Fruit fly (Drosophila melanogaster) whole organism, wandering third instar larva: Measurements from ENCODE around the gene CG31230.

ENCODE experiments used
- Abd-B ChIP-seq: fragments of >200 bp; optimal IDR thresholded peaks from 2 replicates; lab custom pipeline; 2017; ENCODE audit warnings: missing biosample characterization, missing genetic modification characterization
- Dfd ChIP-seq: fragments of >200 bp; optimal IDR thresholded peaks from 2 replicates; lab custom pipeline; 2017; ENCODE audit warnings: missing biosample characterization, missing genetic modification characterization
- Dif ChIP-seq: fragments of 200-275, 200-300 bp; sonication (Bioruptor generic); optimal IDR thresholded peaks from 2 replicates; lab custom pipeline; 2018; ENCODE audit warnings: missing biosample characterization, missing genetic modification characterization; ENCODE audit not compliant: partially characterized antibody
- Hr78 ChIP-seq: fragments of >200 bp; optimal IDR thresholded peaks from 2 replicates; lab custom pipeline; 2017; ENCODE audit warnings: missing biosample characterization, missing genetic modification characterization
- Myc ChIP-seq: fragments of >200 bp; optimal IDR thresholded peaks from 2 replicates; lab custom pipeline; 2017
- N ChIP-seq: fragments of >200 bp; optimal IDR thresholded peaks from 2 replicates; lab custom pipeline; 2018; ENCODE audit warnings: missing biosample characterization, missing external identifiers, missing genetic modification characterization
- OdsH ChIP-seq: fragments of 200-800 bp; sonication (Bioruptor generic); optimal IDR thresholded peaks from 2 replicates; lab custom pipeline; 2016; ENCODE audit warnings: missing biosample characterization, mild to moderate bottlenecking, missing genetic modification characterization
- Vsx2 ChIP-seq: fragments of 200-300, 225-300 bp; sonication (Bioruptor generic); optimal IDR thresholded peaks from 2 replicates; lab custom pipeline; 2018; ENCODE audit warnings: missing biosample characterization, missing genetic modification characterization; ENCODE audit not compliant: partially characterized antibody
- br ChIP-seq: fragments of 200-800 bp; sonication (Bioruptor generic); optimal IDR thresholded peaks from 2 replicates; lab custom pipeline; 2016; ENCODE audit warnings: missing biosample characterization, missing genetic modification characterization
- lola ChIP-seq: fragments of >200 bp; optimal IDR thresholded peaks from 2 replicates; lab custom pipeline; 2017; ENCODE audit warnings: missing biosample characterization, missing genetic modification characterization
- psq ChIP-seq: fragments of 200-800 bp; sonication (Bioruptor generic); optimal IDR thresholded peaks from 3 replicates; lab custom pipeline; 2017; ENCODE audit warnings: missing biosample characterization, mild to moderate bottlenecking, missing genetic modification characterization, moderate library complexity
- sage ChIP-seq: fragments of 200-800 bp; sonication (Bioruptor generic); optimal IDR thresholded peaks from 2 replicates; lab custom pipeline; 2016; ENCODE audit warnings: missing biosample characterization, mild to moderate bottlenecking, missing genetic modification characterization
- sv ChIP-seq: fragments of 200-800 bp; sonication (Bioruptor generic); optimal IDR thresholded peaks from 3 replicates; lab custom pipeline; 2016; ENCODE audit warnings: missing biosample characterization, missing genetic modification characterization
- tai ChIP-seq: sonication (Bioruptor generic); optimal IDR thresholded peaks from 2 replicates; lab custom pipeline; 2016; ENCODE audit warnings: missing biosample characterization, missing genetic modification characterization

dm6 chr3R:18671112-18671729, at the start of gene CG31230:
- TF ChIP-seq OdsH (no peak), psq (GFP tag; lab: Kevin White, UChicago) (no peak), N (GFP tag; lab: Kevin White, UChicago) (no peak), Dfd (GFP tag; lab: Kevin White, UChicago) (no peak), sv (GFP tag; lab: Kevin White, UChicago) (no peak), Dif (GFP tag; lab: Kevin White, UChicago) (no peak), br (GFP tag; lab: Kevin White, UChicago) (no peak), Myc (lab: Kevin White, UChicago) (no peak), Abd-B (GFP tag; lab: Kevin White, UChicago) (no peak), tai (GFP tag; lab: Kevin White, UChicago) (no peak), sage (GFP tag; lab: Kevin White, UChicago) (no peak), Hr78 (GFP tag; lab: Kevin White, UChicago) (no peak), Vsx2 (no peak), lola (no peak)
